In the genomic region with DNA sequence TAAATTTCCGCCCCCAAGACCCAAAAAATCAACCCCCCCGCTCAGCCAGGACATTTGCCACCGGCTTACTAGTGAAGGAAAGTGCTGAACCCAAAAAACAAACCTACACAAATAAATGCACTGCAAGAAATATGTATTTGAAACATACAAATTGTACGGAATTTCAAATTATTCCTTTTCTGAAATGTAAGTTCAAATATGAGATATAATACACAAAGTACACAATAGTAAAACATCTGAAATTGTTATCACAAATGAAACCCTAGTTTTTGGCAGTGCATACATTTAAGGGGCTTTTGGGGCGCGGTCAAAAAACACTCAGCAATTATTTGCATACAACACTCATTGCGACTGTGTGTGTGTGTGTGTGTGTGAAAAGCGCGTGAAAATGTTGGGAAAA, we compare ENCODE assay signal across 1 fruit fly cellular context.
TF ChIP-seq lines count a peak whose summit lies in the region.

No protein-coding gene starts in this region.

TF ChIP-seq in whole organism, embryonic, 481 proteins besides CTCF, POLR2A, EP300 and RAD21 (continued from another document):
- TF ChIP-seq row (GFP tag; IDR thresholded peaks at IDR 0.05; lab: Robert Waterston, UW): peak; percentile 52
- no peak for TF ChIP-seq CG10979 (tag; optimal IDR thresholded peaks at IDR 0.05; lab: Kevin White, UChicago)
- no peak for TF ChIP-seq pan (optimal IDR thresholded peaks at IDR 0.05; lab: Kevin White, UChicago)
- peak in 1 of 2 experiments; percentile 27 for TF ChIP-seq pan (GFP tag; optimal IDR thresholded peaks at IDR 0.05 in 1 of 2, IDR thresholded peaks at IDR 0.05 in 1 of 2)
- TF ChIP-seq CG13894 (tag; optimal IDR thresholded peaks at IDR 0.05; lab: Kevin White, UChicago): peak; percentile 2
- no peak for TF ChIP-seq ems (GFP tag; optimal IDR thresholded peaks at IDR 0.05; lab: Kevin White, UChicago)
- peak; percentile 30; the same call in 1 of the 2 replicates for TF ChIP-seq CG6689 (GFP tag; IDR thresholded peaks at IDR 0.05; lab: Robert Waterston, UW)
- peak; percentile 42 for TF ChIP-seq CG14014 (GFP tag; IDR thresholded peaks at IDR 0.05; lab: Robert Waterston, UW)
- TF ChIP-seq CG18599 (GFP tag; optimal IDR thresholded peaks at IDR 0.05; lab: Kevin White, UChicago): peak; percentile 59
- peak; percentile 46; the same call in 1 of the 2 replicates for TF ChIP-seq H2.0 (GFP tag; IDR thresholded peaks at IDR 0.05; lab: Robert Waterston, UW)
- TF ChIP-seq grau (tag; optimal IDR thresholded peaks at IDR 0.05; lab: Kevin White, UChicago): peak; percentile 42
- TF ChIP-seq CHES-1-like (GFP tag; optimal IDR thresholded peaks at IDR 0.05; lab: Kevin White, UChicago): no peak
- TF ChIP-seq CG1603 (tag; optimal IDR thresholded peaks at IDR 0.05; lab: Kevin White, UChicago): peak; percentile 45
- no peak for TF ChIP-seq pho (GFP tag; optimal IDR thresholded peaks at IDR 0.05; lab: Kevin White, UChicago)
- peak; percentile 1 for TF ChIP-seq caup (GFP tag; optimal IDR thresholded peaks at IDR 0.05; lab: Kevin White, UChicago; ENCODE audit: severe bottlenecking)
- peak; percentile 33 for TF ChIP-seq Ets65A (GFP tag; lab: Kevin White, UChicago)
- peak; percentile 29 for TF ChIP-seq Blimp-1 (GFP tag; optimal IDR thresholded peaks at IDR 0.05; lab: Kevin White, UChicago)
- peak; percentile 49 for TF ChIP-seq dmrt99B (tag; optimal IDR thresholded peaks at IDR 0.05; lab: Kevin White, UChicago)
- peak; percentile 35 for TF ChIP-seq CG30403 (GFP tag; optimal IDR thresholded peaks at IDR 0.05; lab: Kevin White, UChicago)
- no peak for TF ChIP-seq CG6654 (GFP tag; optimal IDR thresholded peaks at IDR 0.05; lab: Kevin White, UChicago)
- peak; percentile 57 for TF ChIP-seq lab (GFP tag; optimal IDR thresholded peaks at IDR 0.05; lab: Kevin White, UChicago)
- no peak for TF ChIP-seq bowl (GFP tag; IDR thresholded peaks at IDR 0.05; lab: Robert Waterston, UW)
- TF ChIP-seq ase (GFP tag; IDR thresholded peaks at IDR 0.05; lab: Robert Waterston, UW): peak; percentile 52; the same call in 1 of the 3 replicates
- TF ChIP-seq CG2120 (GFP tag; optimal IDR thresholded peaks at IDR 0.05; lab: Kevin White, UChicago): peak; percentile 53
- no peak for TF ChIP-seq inv (GFP tag; IDR thresholded peaks at IDR 0.05; lab: Robert Waterston, UW; ENCODE audit: partially characterized antibody)
- 0 out of 2 replicates have a peak, but pooled peaks have one; percentile 16 for TF ChIP-seq wor (GFP tag; IDR thresholded peaks at IDR 0.05; lab: Robert Waterston, UW)
- TF ChIP-seq CG12659 (GFP tag; optimal IDR thresholded peaks at IDR 0.05; lab: Kevin White, UChicago): peak; percentile 14
- TF ChIP-seq CG17359 (tag; optimal IDR thresholded peaks at IDR 0.05; lab: Kevin White, UChicago): peak; percentile 28
- peak; percentile 8 to 16 for TF ChIP-seq Pdp1 (GFP tag; optimal IDR thresholded peaks at IDR 0.05; lab: Kevin White, UChicago)
- TF ChIP-seq cad (GFP tag; optimal IDR thresholded peaks at IDR 0.05; lab: Kevin White, UChicago): no peak
- 0 out of 2 replicates have a peak, but pooled peaks have one; percentile 31 for TF ChIP-seq HLH3B (GFP tag; IDR thresholded peaks at IDR 0.05; lab: Robert Waterston, UW)
- peak; percentile 15 to 46 for TF ChIP-seq dpn (GFP tag; optimal IDR thresholded peaks at IDR 0.05; lab: Kevin White, UChicago)
- peak; percentile 43; the same call in 1 of the 2 replicates for TF ChIP-seq Ptx1 (GFP tag; IDR thresholded peaks at IDR 0.05; lab: Robert Waterston, UW)
- TF ChIP-seq Hr3 (GFP tag; optimal IDR thresholded peaks at IDR 0.05; lab: Kevin White, UChicago): no peak
- TF ChIP-seq Ets97D (GFP tag; optimal IDR thresholded peaks at IDR 0.05; lab: Kevin White, UChicago): no peak
- TF ChIP-seq phol (tag; optimal IDR thresholded peaks at IDR 0.05; lab: Kevin White, UChicago): peak; percentile 19
- no peak for TF ChIP-seq wek (GFP tag; optimal IDR thresholded peaks at IDR 0.05; lab: Kevin White, UChicago)
- no peak; the same call in 2 of the 3 replicates for TF ChIP-seq CG14050 (GFP tag; IDR thresholded peaks at IDR 0.05; lab: Robert Waterston, UW)
- no peak for TF ChIP-seq CG5180 (GFP tag; optimal IDR thresholded peaks at IDR 0.05; lab: Kevin White, UChicago)
- peak; percentile 17 for TF ChIP-seq NfI (GFP tag; optimal IDR thresholded peaks at IDR 0.05; lab: Kevin White, UChicago)
- TF ChIP-seq tll (GFP tag; optimal IDR thresholded peaks at IDR 0.05; lab: Kevin White, UChicago): no peak
- no peak for TF ChIP-seq CG9437 (GFP tag; optimal IDR thresholded peaks at IDR 0.05; lab: Kevin White, UChicago)
- no peak for TF ChIP-seq Poxn (GFP tag; IDR thresholded peaks at IDR 0.05; lab: Robert Waterston, UW)
- TF ChIP-seq E2f1 (GFP tag; IDR thresholded peaks at IDR 0.05; lab: Robert Waterston, UW): 0 out of 2 replicates have a peak, but pooled peaks have one; percentile 38
- no peak for TF ChIP-seq CG8290 (GFP tag; optimal IDR thresholded peaks at IDR 0.05; lab: Kevin White, UChicago)
- peak in 1 of 2 experiments; percentile 56 for TF ChIP-seq CG8290 (tag; optimal IDR thresholded peaks at IDR 0.05; lab: Kevin White, UChicago)
- peak; percentile 30 for TF ChIP-seq nmo (GFP tag; optimal IDR thresholded peaks at IDR 0.05; lab: Kevin White, UChicago)
- no peak for TF ChIP-seq Dip3 (GFP tag; optimal IDR thresholded peaks at IDR 0.05; lab: Kevin White, UChicago)
- TF ChIP-seq pum (GFP tag; optimal IDR thresholded peaks at IDR 0.05; lab: Kevin White, UChicago): peak; percentile 5
- peak; percentile 48 for TF ChIP-seq gem (tag; optimal IDR thresholded peaks at IDR 0.05; lab: Kevin White, UChicago)
- peak; percentile 42 for TF ChIP-seq Sox102F (GFP tag; optimal IDR thresholded peaks at IDR 0.05; lab: Kevin White, UChicago)
- 0 out of 2 replicates have a peak, but pooled peaks have one; percentile 16 for TF ChIP-seq CG4730 (GFP tag; IDR thresholded peaks at IDR 0.05; lab: Robert Waterston, UW)
- no peak for TF ChIP-seq aop (GFP tag; IDR thresholded peaks at IDR 0.05; lab: Robert Waterston, UW)
- peak; percentile 20 for TF ChIP-seq CG9817 (tag; optimal IDR thresholded peaks at IDR 0.05; lab: Kevin White, UChicago)
- peak; percentile 22; the same call in 1 of the 2 replicates for TF ChIP-seq CG31441 (GFP tag; IDR thresholded peaks at IDR 0.05; lab: Robert Waterston, UW)
- no peak for TF ChIP-seq CG17328 (GFP tag; IDR thresholded peaks at IDR 0.05; lab: Robert Waterston, UW)
- peak; percentile 44; the same call in 1 of the 3 replicates for TF ChIP-seq dysf (GFP tag; IDR thresholded peaks at IDR 0.05; lab: Robert Waterston, UW)
- TF ChIP-seq Abd-B (GFP tag; optimal IDR thresholded peaks at IDR 0.05; lab: Kevin White, UChicago): peak; percentile 25
- TF ChIP-seq ind (GFP tag; optimal IDR thresholded peaks at IDR 0.05; lab: Kevin White, UChicago): peak; percentile 9
- TF ChIP-seq CG11456 (GFP tag; IDR thresholded peaks at IDR 0.05; lab: Robert Waterston, UW): peak; percentile 52; the same call in 1 of the 3 replicates
- TF ChIP-seq CG7963 (GFP tag; IDR thresholded peaks at IDR 0.05; lab: Robert Waterston, UW; ENCODE audit: partially characterized antibody): no peak
- TF ChIP-seq lilli (GFP tag; optimal IDR thresholded peaks at IDR 0.05; lab: Kevin White, UChicago): peak; percentile 23
- peak; percentile 27 for TF ChIP-seq bab2 (GFP tag; optimal IDR thresholded peaks at IDR 0.05; lab: Kevin White, UChicago)
- TF ChIP-seq CG9727 (GFP tag; optimal IDR thresholded peaks at IDR 0.05; lab: Kevin White, UChicago): peak; percentile 2
- peak; percentile 75 for TF ChIP-seq sens (GFP tag; lab: Kevin White, UChicago)
- peak; percentile 40; the same call in 1 of the 2 replicates for TF ChIP-seq Atf6 (GFP tag; IDR thresholded peaks at IDR 0.05; lab: Robert Waterston, UW)
- peak; percentile 51 for TF ChIP-seq CG7839 (tag; optimal IDR thresholded peaks at IDR 0.05; lab: Kevin White, UChicago)
- peak; percentile 41; the same call in 1 of the 2 replicates for TF ChIP-seq Rfx (GFP tag; IDR thresholded peaks at IDR 0.05; lab: Robert Waterston, UW)
- peak; percentile 56 for TF ChIP-seq CG11504 (tag; optimal IDR thresholded peaks at IDR 0.05; lab: Kevin White, UChicago)
- TF ChIP-seq fd96Cb (tag; optimal IDR thresholded peaks at IDR 0.05; lab: Kevin White, UChicago): peak; percentile 28
- peak; percentile 12; the same call in 1 of the 2 replicates for TF ChIP-seq ranshi (GFP tag; IDR thresholded peaks at IDR 0.05; lab: Robert Waterston, UW)
- TF ChIP-seq gsb (GFP tag; IDR thresholded peaks at IDR 0.05; lab: Robert Waterston, UW): 0 out of 2 replicates have a peak, but pooled peaks have one; percentile 14
- TF ChIP-seq zfh1 (GFP tag; IDR thresholded peaks at IDR 0.05; lab: Robert Waterston, UW): no peak
- peak; percentile 8 for TF ChIP-seq zf30C (GFP tag; optimal IDR thresholded peaks at IDR 0.05; lab: Kevin White, UChicago)
- peak; percentile 11 for TF ChIP-seq Fer3 (tag; optimal IDR thresholded peaks at IDR 0.05; lab: Kevin White, UChicago)
- no peak for TF ChIP-seq Oli (tag; optimal IDR thresholded peaks at IDR 0.05; lab: Kevin White, UChicago)
- TF ChIP-seq Xbp1 (GFP tag; optimal IDR thresholded peaks at IDR 0.05; lab: Kevin White, UChicago): peak; percentile 36
- peak; percentile 9; the same call in 1 of the 2 replicates for TF ChIP-seq sob (GFP tag; IDR thresholded peaks at IDR 0.05; lab: Robert Waterston, UW)
- TF ChIP-seq chn (GFP tag; optimal IDR thresholded peaks at IDR 0.05; lab: Kevin White, UChicago): peak; percentile 8
- 0 out of 2 replicates have a peak, but pooled peaks have one; percentile 26 for TF ChIP-seq ssp (GFP tag; IDR thresholded peaks at IDR 0.05; lab: Robert Waterston, UW)
- peak; percentile 12 for TF ChIP-seq CG13624 (GFP tag; optimal IDR thresholded peaks at IDR 0.05; lab: Kevin White, UChicago)
- peak; percentile 52 for TF ChIP-seq CG2678 (tag; optimal IDR thresholded peaks at IDR 0.05; lab: Kevin White, UChicago)
- no peak for TF ChIP-seq CG6813 (GFP tag; optimal IDR thresholded peaks at IDR 0.05; lab: Kevin White, UChicago)
- TF ChIP-seq CG18262 (tag; optimal IDR thresholded peaks at IDR 0.05; lab: Kevin White, UChicago): peak; percentile 10
- TF ChIP-seq CG31388 (GFP tag; optimal IDR thresholded peaks at IDR 0.05; lab: Kevin White, UChicago): no peak
- peak; percentile 38; the same call in 1 of the 2 replicates for TF ChIP-seq Xrp1 (GFP tag; IDR thresholded peaks at IDR 0.05; lab: Robert Waterston, UW)
- peak; percentile 38 for TF ChIP-seq unpg (GFP tag; optimal IDR thresholded peaks at IDR 0.05; lab: Kevin White, UChicago)
- TF ChIP-seq vvl (GFP tag; IDR thresholded peaks at IDR 0.05; lab: Robert Waterston, UW): peak; percentile 61; the same call in 1 of the 2 replicates
- no peak for TF ChIP-seq lola (GFP tag; optimal IDR thresholded peaks at IDR 0.05; lab: Kevin White, UChicago)
- no peak for TF ChIP-seq bbx (GFP tag; IDR thresholded peaks at IDR 0.05; lab: Robert Waterston, UW; ENCODE audit: partially characterized antibody)
- TF ChIP-seq Atf-2 (GFP tag; optimal IDR thresholded peaks at IDR 0.05; lab: Kevin White, UChicago): no peak
- TF ChIP-seq prd (optimal IDR thresholded peaks at IDR 0.05; lab: Kevin White, UChicago): no peak
- peak; percentile 43; the same call in 1 of the 3 replicates for TF ChIP-seq prd (GFP tag; IDR thresholded peaks at IDR 0.05; lab: Robert Waterston, UW)
- TF ChIP-seq eve (GFP tag; optimal IDR thresholded peaks at IDR 0.05; lab: Kevin White, UChicago): peak in 1 of 2 experiments; percentile 57
- TF ChIP-seq CoRest (tag; optimal IDR thresholded peaks at IDR 0.05; lab: Kevin White, UChicago): peak; percentile 6
- peak; percentile 32 for TF ChIP-seq PHDP (tag; optimal IDR thresholded peaks at IDR 0.05; lab: Kevin White, UChicago)
- TF ChIP-seq CG12071 (GFP tag; optimal IDR thresholded peaks at IDR 0.05; lab: Kevin White, UChicago): peak; percentile 2
- TF ChIP-seq CG12299 (tag; optimal IDR thresholded peaks at IDR 0.05; lab: Kevin White, UChicago): peak; percentile 5
- TF ChIP-seq CG6272 (GFP tag; IDR thresholded peaks at IDR 0.05; lab: Robert Waterston, UW): peak; percentile 18; the same call in 1 of the 2 replicates
- TF ChIP-seq mam (GFP tag; optimal IDR thresholded peaks at IDR 0.05; lab: Kevin White, UChicago): peak; percentile 23
- peak; percentile 35 for TF ChIP-seq CG12391 (tag; optimal IDR thresholded peaks at IDR 0.05; lab: Kevin White, UChicago)
- TF ChIP-seq CG17361 (GFP tag; IDR thresholded peaks at IDR 0.05; lab: Robert Waterston, UW): 0 out of 3 replicates have a peak, but pooled peaks have one; percentile 37
- TF ChIP-seq Hmr (GFP tag; optimal IDR thresholded peaks at IDR 0.05; lab: Kevin White, UChicago): peak; percentile 25
- TF ChIP-seq HHEX (GFP tag; optimal IDR thresholded peaks at IDR 0.05; lab: Kevin White, UChicago): peak; percentile 4
- peak; percentile 30 for TF ChIP-seq Meics (GFP tag; optimal IDR thresholded peaks at IDR 0.05; lab: Kevin White, UChicago)
- no peak for TF ChIP-seq Sox100B (GFP tag; optimal IDR thresholded peaks at IDR 0.05; lab: Kevin White, UChicago)
- TF ChIP-seq esg (GFP tag; conservative IDR thresholded peaks at IDR 0.05; lab: Robert Waterston, UW): peak; percentile 48
- no peak for TF ChIP-seq Taf1 (GFP tag; IDR thresholded peaks at IDR 0.05; lab: Robert Waterston, UW)
- peak; percentile 87 for TF ChIP-seq Med (GFP tag; lab: Kevin White, UChicago)
- TF ChIP-seq Chrac-16 (GFP tag; optimal IDR thresholded peaks at IDR 0.05; lab: Kevin White, UChicago): peak; percentile 3
- TF ChIP-seq CG11093 (GFP tag; IDR thresholded peaks at IDR 0.05; lab: Robert Waterston, UW): 0 out of 3 replicates have a peak, but pooled peaks have one; percentile 28
- TF ChIP-seq Antp (GFP tag; optimal IDR thresholded peaks at IDR 0.05; lab: Kevin White, UChicago): no peak
- no peak for TF ChIP-seq Mes4 (GFP tag; optimal IDR thresholded peaks at IDR 0.05; lab: Kevin White, UChicago)
- TF ChIP-seq CG12769 (tag; optimal IDR thresholded peaks at IDR 0.05; lab: Kevin White, UChicago): peak; percentile 46
- no peak for TF ChIP-seq Trl (optimal IDR thresholded peaks at IDR 0.05; lab: Kevin White, UChicago)
- peak; percentile 25 for TF ChIP-seq Trl (GFP tag; optimal IDR thresholded peaks at IDR 0.05; lab: Kevin White, UChicago)
- TF ChIP-seq nau (GFP tag; optimal IDR thresholded peaks at IDR 0.05; lab: Kevin White, UChicago): no peak
- TF ChIP-seq CG32532 (GFP tag; IDR thresholded peaks at IDR 0.05; lab: Robert Waterston, UW): peak; percentile 45; the same call in 1 of the 2 replicates
- peak; percentile 16; the same call in 1 of the 3 replicates for TF ChIP-seq tgo (GFP tag; IDR thresholded peaks at IDR 0.05; lab: Robert Waterston, UW)
